Worm (Caenorhabditis elegans): ENCODE measurements around the gene irld-26.

DNA sequence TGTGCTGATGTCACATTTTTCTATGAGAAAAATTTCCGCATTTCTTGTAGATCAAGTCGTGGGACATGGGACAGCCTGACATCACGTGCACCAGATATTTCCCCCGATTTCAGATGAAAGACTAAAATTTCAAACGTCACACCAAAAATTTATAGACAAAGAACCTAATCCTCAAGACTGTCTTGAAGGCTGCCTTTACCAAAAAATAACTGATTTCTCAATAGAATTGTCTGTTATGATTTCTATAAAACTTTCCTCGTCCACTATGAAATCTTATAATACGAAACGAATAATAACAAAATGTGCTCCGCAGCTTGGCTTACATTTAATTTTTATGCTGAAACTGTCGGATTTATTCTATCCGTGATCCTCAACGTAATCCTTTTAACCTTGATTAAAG, 24.6 kb upstream of the irld-26 start, which contains the start of gene str-106:
- no peak for TF ChIP-seq ama-1 (optimal IDR thresholded peaks at IDR 0.05)
- TF ChIP-seq F13C5.2 (tag; optimal IDR thresholded peaks at IDR 0.05), result no peak
- no peak for TF ChIP-seq hnd-1 (tag; optimal IDR thresholded peaks at IDR 0.05)
- TF ChIP-seq scrt-1 (GFP tag; IDR thresholded peaks at IDR 0.05), result no peak
- no peak for TF ChIP-seq pes-1 (GFP tag; IDR thresholded peaks at IDR 0.05)
- no peak for TF ChIP-seq sea-1 (GFP tag; conservative IDR thresholded peaks at IDR 0.05)
- no peak for TF ChIP-seq tbx-11 (GFP tag; IDR thresholded peaks at IDR 0.05)
- no peak for TF ChIP-seq ets-7 (tag; optimal IDR thresholded peaks at IDR 0.05)
- no peak for TF ChIP-seq B0310.2 (tag; optimal IDR thresholded peaks at IDR 0.05)
- TF ChIP-seq ceh-13 (GFP tag; optimal IDR thresholded peaks at IDR 0.05), result no peak
- TF ChIP-seq hmbx-1 (tag; optimal IDR thresholded peaks at IDR 0.05), result no peak
- no peak for TF ChIP-seq flt-1 (GFP tag; IDR thresholded peaks at IDR 0.05)
- TF ChIP-seq ceh-36 (tag; optimal IDR thresholded peaks at IDR 0.05), result no peak
